Worm (Caenorhabditis elegans) whole organism, L3 larva: ENCODE results near the gene F17E9.16.

Experiments used
- ama-1 ChIP-seq: fragments of 150-350 bp; optimal IDR thresholded peaks from 2 replicates; lab custom pipeline; 2018
- ceh-9 ChIP-seq: sonication (generic microtip); optimal IDR thresholded peaks from 2 replicates; lab custom pipeline; 2018; ENCODE audit warnings: missing biosample characterization, missing genetic modification characterization
- elt-1 ChIP-seq: fragments of 150-350 bp; optimal IDR thresholded peaks from 2 replicates; lab custom pipeline; 2014; ENCODE audit warnings: missing biosample characterization, missing genetic modification characterization
- fos-1 ChIP-seq: fragments of 150-350 bp; optimal IDR thresholded peaks from 2 replicates; lab custom pipeline; 2014; ENCODE audit warnings: missing biosample characterization, missing genetic modification characterization
- lin-15B ChIP-seq: fragments of 150-350 bp; optimal IDR thresholded peaks from 2 replicates; lab custom pipeline; 2014; ENCODE audit warnings: missing biosample characterization, missing genetic modification characterization
- lin-39 ChIP-seq: fragments of 150-350 bp; optimal IDR thresholded peaks from 2 replicates; lab custom pipeline; 2018; ENCODE audit warnings: missing biosample characterization, missing genetic modification reagents, missing genetic modification characterization
- nhr-76 ChIP-seq: fragments of 150-350 bp; sonication (generic microtip); optimal IDR thresholded peaks from 5 replicates; lab custom pipeline; 2014; ENCODE audit warnings: missing biosample characterization, missing genetic modification characterization
- nhr-77 ChIP-seq: fragments of 150-350 bp; optimal IDR thresholded peaks from 2 replicates; lab custom pipeline; 2014; ENCODE audit warnings: missing biosample characterization, missing genetic modification characterization
- sea-2 ChIP-seq: fragments of 150-350 bp; sonication (generic microtip); optimal IDR thresholded peaks from 4 replicates; lab custom pipeline; 2014; ENCODE audit warnings: missing biosample characterization, missing genetic modification reagents, missing genetic modification characterization
- snpc-4 ChIP-seq: fragments of 150-350 bp; optimal IDR thresholded peaks from 2 replicates; lab custom pipeline; 2014; ENCODE audit warnings: missing biosample characterization, missing genetic modification characterization

ce11 chrIV:8312846-8313245 lies 39.3 kb upstream of the F17E9.16 start, which contains the start of gene F35H10.10:
- TF ChIP-seq nhr-76 (tag; lab: Kevin White, UChicago) (no peak), lin-15B (tag; lab: Kevin White, UChicago) (no peak), nhr-77 (tag; lab: Kevin White, UChicago) (no peak), snpc-4 (tag; lab: Kevin White, UChicago) (no peak), elt-1 (tag; lab: Kevin White, UChicago) (no peak), fos-1 (tag; lab: Kevin White, UChicago) (no peak), sea-2 (GFP tag; lab: Kevin White, UChicago) (no peak), ceh-9 (tag; lab: Kevin White, UChicago) (no peak), ama-1 (lab: Kevin White, UChicago) (no peak), lin-39 (no peak)
